Fruit fly (Drosophila melanogaster): Measurements from ENCODE around the gene CG4186.
A peak's percentile ranks its signal among the peaks of the same experiment; 100 is the strongest.

CG4186 gene

DNA sequence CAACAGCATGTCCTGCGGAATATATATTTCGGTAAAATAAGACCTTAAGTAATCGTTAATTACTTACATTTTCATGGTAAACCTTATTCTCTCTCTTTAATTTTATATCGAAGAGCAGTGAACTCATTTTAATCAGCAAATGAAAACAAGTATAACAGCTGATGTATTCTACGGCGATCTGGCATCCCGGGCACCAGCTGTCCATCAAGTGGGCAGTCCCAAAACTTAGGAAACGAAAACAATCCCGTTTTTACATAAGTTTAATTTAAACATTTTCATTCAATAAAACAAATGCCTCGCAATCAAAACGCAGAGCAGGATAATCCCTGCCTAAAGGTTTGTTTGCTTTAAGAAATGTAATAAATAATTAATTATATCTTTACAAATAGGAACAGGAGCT is at the start of gene CG4186, which contains the start of gene CG4074 (continued):
- TF ChIP-seq CG3281 (GFP tag; optimal IDR thresholded peaks at IDR 0.05) (peak; percentile 28), CG15073 (GFP tag; optimal IDR thresholded peaks at IDR 0.05) (no peak), CG9215 (GFP tag; IDR thresholded peaks at IDR 0.05) (no peak), tio (GFP tag; optimal IDR thresholded peaks at IDR 0.05) (no peak), cato (GFP tag; optimal IDR thresholded peaks at IDR 0.05; ENCODE audit: borderline replicate concordance) (no peak), p53 (GFP tag; optimal IDR thresholded peaks at IDR 0.05) (no peak), dan (GFP tag; IDR thresholded peaks at IDR 0.05) (no peak), pita (GFP tag; optimal IDR thresholded peaks at IDR 0.05) (no peak), insv (GFP tag; optimal IDR thresholded peaks at IDR 0.05) (no peak), dimm (GFP tag; IDR thresholded peaks at IDR 0.05) (no peak), CG7372 (GFP tag; IDR thresholded peaks at IDR 0.05) (no peak), CG5245 (GFP tag; optimal IDR thresholded peaks at IDR 0.05) (no peak), CG1832 (GFP tag; optimal IDR thresholded peaks at IDR 0.05) (no peak), maf-S (GFP tag; optimal IDR thresholded peaks at IDR 0.05) (no peak), lola (GFP tag; optimal IDR thresholded peaks at IDR 0.05) (no peak), CG4617 (GFP tag; optimal IDR thresholded peaks at IDR 0.05; ENCODE audit: borderline replicate concordance) (peak; percentile 37), ci (GFP tag; IDR thresholded peaks at IDR 0.05) (no peak), TFAM (GFP tag; optimal IDR thresholded peaks at IDR 0.05) (no peak), CG13775 (GFP tag; optimal IDR thresholded peaks at IDR 0.05) (no peak), CG8924 (tag; optimal IDR thresholded peaks at IDR 0.05) (peak; percentile 4), CG4328 (GFP tag; optimal IDR thresholded peaks at IDR 0.05) (no peak), CG2202 (tag; optimal IDR thresholded peaks at IDR 0.05) (no peak), YL-1 (GFP tag; optimal IDR thresholded peaks at IDR 0.05) (peak; percentile 82), CG15479 (GFP tag; optimal IDR thresholded peaks at IDR 0.05) (no peak), CG10267 (tag; optimal IDR thresholded peaks at IDR 0.05) (peak; percentile 30), org-1 (GFP tag; optimal IDR thresholded peaks at IDR 0.05) (no peak), CG17912 (GFP tag; optimal IDR thresholded peaks at IDR 0.05) (no peak), Oli (tag; optimal IDR thresholded peaks at IDR 0.05) (no peak), CG14050 (GFP tag; IDR thresholded peaks at IDR 0.05) (no peak), CG11085 (GFP tag; IDR thresholded peaks at IDR 0.05) (no peak), Hr3 (GFP tag; optimal IDR thresholded peaks at IDR 0.05) (no peak), Sry-δ (GFP tag; optimal IDR thresholded peaks at IDR 0.05) (no peak), vvl (GFP tag; IDR thresholded peaks at IDR 0.05) (no peak), gsb (GFP tag; IDR thresholded peaks at IDR 0.05) (no peak), CG4820 (GFP tag; optimal IDR thresholded peaks at IDR 0.05) (no peak), Meics (GFP tag; optimal IDR thresholded peaks at IDR 0.05) (no peak), CG16815 (GFP tag; optimal IDR thresholded peaks at IDR 0.05) (no peak), Lpt (GFP tag; optimal IDR thresholded peaks at IDR 0.05) (no peak), CG4854 (GFP tag; optimal IDR thresholded peaks at IDR 0.05) (no peak), Rx (GFP tag; IDR thresholded peaks at IDR 0.05) (no peak), rib (GFP tag; IDR thresholded peaks at IDR 0.05) (no peak), Chrac-16 (GFP tag; optimal IDR thresholded peaks at IDR 0.05) (no peak), gem (tag; optimal IDR thresholded peaks at IDR 0.05) (no peak), CG11695 (GFP tag; IDR thresholded peaks at IDR 0.05) (no peak), amos (GFP tag; IDR thresholded peaks at IDR 0.05; ENCODE audit: partially characterized antibody) (no peak), B-H2 (GFP tag; optimal IDR thresholded peaks at IDR 0.05) (no peak), sc (optimal IDR thresholded peaks at IDR 0.05) (no peak), sc (GFP tag; optimal IDR thresholded peaks at IDR 0.05) (no peak), phol (tag; optimal IDR thresholded peaks at IDR 0.05) (peak; percentile 42), CG7839 (tag; optimal IDR thresholded peaks at IDR 0.05) (no peak), sr (GFP tag; IDR thresholded peaks at IDR 0.05) (no peak), wor (GFP tag; IDR thresholded peaks at IDR 0.05) (no peak), CG7928 (GFP tag; optimal IDR thresholded peaks at IDR 0.05) (no peak)
